Worm (Caenorhabditis elegans) whole organism, midembryonic: ENCODE results near the gene T02D1.8.

ENCODE experiments used
- T22C8.4 ChIP-seq: fragments of 200-800 bp; sonication (Bioruptor generic); IDR thresholded peaks from 2 replicates; pipeline ENCODE4 v1.3.6; 2022; ENCODE audit warnings: missing genetic modification characterization, missing compliant biosample characterization
- klf-2 ChIP-seq: fragments of 200-800 bp; sonication (Bioruptor generic); conservative IDR thresholded peaks from 2 replicates; pipeline ENCODE4 v1.3.6; 2022; ENCODE audit warnings: missing genetic modification reagents, missing genetic modification characterization, missing compliant biosample characterization
- med-1 ChIP-seq: sonication (generic microtip); optimal IDR thresholded peaks from 2 replicates; lab custom pipeline; 2017; ENCODE audit warnings: missing genetic modification characterization, mild to moderate bottlenecking, missing compliant biosample characterization, antibody characterized with exemption, missing genetic modification reagents; ENCODE audit not compliant: insufficient read depth
- ref-1 ChIP-seq: fragments of 200-800 bp; sonication (Bioruptor generic); conservative IDR thresholded peaks from 2 replicates; pipeline ENCODE4 v1.3.6; 2022; ENCODE audit warnings: missing genetic modification reagents, missing genetic modification characterization, missing compliant biosample characterization

DNA sequence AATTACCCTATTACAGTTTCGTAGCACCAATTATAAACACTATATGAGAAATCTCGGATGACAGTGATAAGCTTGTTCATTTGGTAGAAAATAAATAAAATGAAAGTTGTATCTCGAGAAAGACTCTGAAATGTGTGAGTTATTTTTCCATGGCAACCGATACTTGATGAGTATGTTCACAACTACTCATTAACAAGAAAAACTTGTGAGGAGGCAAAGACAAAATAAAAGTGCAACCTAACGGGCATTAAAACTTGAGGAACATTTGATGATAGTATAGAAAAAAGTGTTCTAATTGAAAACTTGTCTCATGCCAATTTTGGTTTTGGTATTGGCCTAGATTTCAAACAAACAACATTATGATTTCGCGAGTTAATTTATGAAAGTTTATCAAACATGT, 49.3 kb upstream of the T02D1.8 start, which contains the start of gene gcy-27:
- no peak for TF ChIP-seq klf-2
- TF ChIP-seq ref-1 (GFP tag; lab: Robert Waterston, UW): no peak
- no peak for TF ChIP-seq med-1 (GFP tag; lab: Kevin White, UChicago)
- no peak for TF ChIP-seq T22C8.4 (GFP tag; lab: Robert Waterston, UW)
